Worm (Caenorhabditis elegans) whole organism, L3 larva: ENCODE results near the gene K06H7.8.

Experiments used
- ZK546.5 ChIP-seq: sonication (generic microtip); optimal IDR thresholded peaks from 2 replicates; lab custom pipeline; 2017; ENCODE audit warnings: missing biosample characterization, missing genetic modification characterization
- aly-2 ChIP-seq: fragments of 150-350 bp; optimal IDR thresholded peaks from 2 replicates; lab custom pipeline; 2014; ENCODE audit warnings: missing biosample characterization, missing genetic modification characterization
- ama-1 ChIP-seq: fragments of 150-350 bp; optimal IDR thresholded peaks from 2 replicates; lab custom pipeline; 2018
- ceh-16 ChIP-seq: sonication (generic microtip); optimal IDR thresholded peaks from 2 replicates; lab custom pipeline; 2017; ENCODE audit warnings: missing biosample characterization, missing genetic modification characterization
- ceh-28 ChIP-seq: fragments of 150-350 bp; optimal IDR thresholded peaks from 2 replicates; lab custom pipeline; 2014; ENCODE audit warnings: missing biosample characterization, missing genetic modification reagents, missing genetic modification characterization
- ceh-82 ChIP-seq: fragments of 150-350 bp; optimal IDR thresholded peaks from 2 replicates; lab custom pipeline; 2014; ENCODE audit warnings: missing biosample characterization, missing genetic modification characterization
- ceh-9 ChIP-seq: sonication (generic microtip); optimal IDR thresholded peaks from 2 replicates; lab custom pipeline; 2018; ENCODE audit warnings: missing biosample characterization, missing genetic modification characterization
- egl-27 ChIP-seq: sonication (generic microtip); optimal IDR thresholded peaks from 4 replicates; lab custom pipeline; 2017; ENCODE audit warnings: missing biosample characterization, missing genetic modification reagents, missing genetic modification characterization
- egl-5 ChIP-seq: fragments of 150-350 bp; optimal IDR thresholded peaks from 2 replicates; lab custom pipeline; 2017; ENCODE audit warnings: missing biosample characterization, missing genetic modification reagents, missing genetic modification characterization, inconsistent platforms
- elt-1 ChIP-seq: fragments of 150-350 bp; optimal IDR thresholded peaks from 2 replicates; lab custom pipeline; 2014; ENCODE audit warnings: missing biosample characterization, missing genetic modification characterization
- elt-2 ChIP-seq: sonication (generic microtip); optimal IDR thresholded peaks from 2 replicates; lab custom pipeline; 2016; ENCODE audit warnings: missing genetic modification reagents, mild to moderate bottlenecking, missing genetic modification characterization, missing compliant biosample characterization
- elt-3 ChIP-seq, 3 experiments: fragments of 150-350 bp in 1 of 3; sonication (generic microtip) in 2 of 3; optimal IDR thresholded peaks; 2 replicates in 2 of 3; 4 replicates in 1 of 3; lab custom pipeline; 2014 to 2017; ENCODE audit warnings: missing biosample characterization in 3 of 3, missing genetic modification characterization in 3 of 3
- eor-1 ChIP-seq, 2 experiments: fragments of 150-350 bp; optimal IDR thresholded peaks; 2 replicates each; lab custom pipeline; 2014 to 2018; ENCODE audit warnings: missing biosample characterization in 2 of 2, missing genetic modification characterization in 2 of 2
- fkh-10 ChIP-seq: sonication (generic microtip); optimal IDR thresholded peaks from 2 replicates; lab custom pipeline; 2017; ENCODE audit warnings: missing biosample characterization, missing genetic modification reagents, missing genetic modification characterization
- fkh-2 ChIP-seq: fragments of 150-350 bp; optimal IDR thresholded peaks from 2 replicates; lab custom pipeline; 2014; ENCODE audit warnings: missing biosample characterization, missing genetic modification reagents, missing genetic modification characterization
- fos-1 ChIP-seq: fragments of 150-350 bp; optimal IDR thresholded peaks from 2 replicates; lab custom pipeline; 2014; ENCODE audit warnings: missing biosample characterization, missing genetic modification characterization
- hmg-11 ChIP-seq: sonication (generic microtip); optimal IDR thresholded peaks from 2 replicates; lab custom pipeline; 2016; ENCODE audit warnings: missing genetic modification characterization, missing compliant biosample characterization
- jun-1 ChIP-seq: fragments of 150-350 bp; optimal IDR thresholded peaks from 2 replicates; lab custom pipeline; 2014; ENCODE audit warnings: missing biosample characterization, missing genetic modification reagents, missing genetic modification characterization
- lin-15B ChIP-seq: fragments of 150-350 bp; optimal IDR thresholded peaks from 2 replicates; lab custom pipeline; 2014; ENCODE audit warnings: missing biosample characterization, missing genetic modification characterization
- lin-39 ChIP-seq: fragments of 150-350 bp; optimal IDR thresholded peaks from 2 replicates; lab custom pipeline; 2018; ENCODE audit warnings: missing biosample characterization, missing genetic modification reagents, missing genetic modification characterization
- lsy-12 ChIP-seq: sonication (generic microtip); optimal IDR thresholded peaks from 2 replicates; lab custom pipeline; 2016; ENCODE audit warnings: mild to moderate bottlenecking, missing genetic modification characterization, missing compliant biosample characterization
- mdl-1 ChIP-seq: fragments of 150-350 bp; optimal IDR thresholded peaks from 2 replicates; lab custom pipeline; 2014; ENCODE audit warnings: missing biosample characterization, missing genetic modification characterization
- mml-1 ChIP-seq: fragments of 150-350 bp; sonication (generic microtip); optimal IDR thresholded peaks from 3 replicates; lab custom pipeline; 2014; ENCODE audit warnings: missing biosample characterization, missing genetic modification characterization
- nhr-12 ChIP-seq: fragments of 150-350 bp; optimal IDR thresholded peaks from 2 replicates; lab custom pipeline; 2014; ENCODE audit warnings: missing biosample characterization, missing genetic modification characterization
- nhr-237 ChIP-seq: fragments of 150-350 bp; optimal IDR thresholded peaks from 2 replicates; lab custom pipeline; 2014; ENCODE audit warnings: missing biosample characterization, missing genetic modification characterization
- nhr-25 ChIP-seq: sonication (generic microtip); optimal IDR thresholded peaks from 2 replicates; lab custom pipeline; 2017; ENCODE audit warnings: missing biosample characterization, missing genetic modification characterization
- nhr-28 ChIP-seq: fragments of 150-350 bp; optimal IDR thresholded peaks from 2 replicates; lab custom pipeline; 2014; ENCODE audit warnings: missing biosample characterization, missing genetic modification characterization
- nhr-43 ChIP-seq: sonication (generic microtip); optimal IDR thresholded peaks from 2 replicates; lab custom pipeline; 2016; ENCODE audit warnings: mild to moderate bottlenecking, missing genetic modification characterization, missing compliant biosample characterization; ENCODE audit not compliant: poor library complexity, severe bottlenecking
- nhr-67 ChIP-seq: fragments of 150-350 bp; optimal IDR thresholded peaks from 2 replicates; lab custom pipeline; 2014; ENCODE audit warnings: missing biosample characterization, missing genetic modification characterization
- nhr-76 ChIP-seq: fragments of 150-350 bp; sonication (generic microtip); optimal IDR thresholded peaks from 5 replicates; lab custom pipeline; 2014; ENCODE audit warnings: missing biosample characterization, missing genetic modification characterization
- nhr-77 ChIP-seq: fragments of 150-350 bp; optimal IDR thresholded peaks from 2 replicates; lab custom pipeline; 2014; ENCODE audit warnings: missing biosample characterization, missing genetic modification characterization
- pha-4 ChIP-seq: fragments of 150-350 bp; optimal IDR thresholded peaks from 2 replicates; lab custom pipeline; 2014; ENCODE audit warnings: missing biosample characterization, missing genetic modification reagents, missing genetic modification characterization
- skn-1 ChIP-seq: fragments of 150-350 bp; optimal IDR thresholded peaks from 2 replicates; lab custom pipeline; 2014; ENCODE audit warnings: missing biosample characterization, missing genetic modification characterization
- unc-39 ChIP-seq: sonication (generic microtip); optimal IDR thresholded peaks from 4 replicates; lab custom pipeline; 2017; ENCODE audit warnings: missing biosample characterization, missing genetic modification characterization
- unc-62 ChIP-seq: fragments of 150-350 bp; sonication (generic microtip); optimal IDR thresholded peaks from 4 replicates; lab custom pipeline; 2014; ENCODE audit warnings: missing biosample characterization, missing genetic modification reagents, missing genetic modification characterization
- zag-1 ChIP-seq: fragments of 150-350 bp; optimal IDR thresholded peaks from 2 replicates; lab custom pipeline; 2014; ENCODE audit warnings: missing biosample characterization, missing genetic modification characterization
- ztf-11 ChIP-seq: fragments of 150-350 bp; optimal IDR thresholded peaks from 2 replicates; lab custom pipeline; 2014; ENCODE audit warnings: missing biosample characterization, missing genetic modification characterization
- ztf-4 ChIP-seq: fragments of 150-350 bp; optimal IDR thresholded peaks from 2 replicates; lab custom pipeline; 2014; ENCODE audit warnings: missing biosample characterization, missing genetic modification characterization

Gene K06H7.8

ce11 chrIII:8077180-8077579 is 20.8 kb downstream of the K06H7.8 start:
- no peak for TF ChIP-seq nhr-76 (tag; lab: Kevin White, UChicago)
- no peak for TF ChIP-seq fkh-10
- no peak for TF ChIP-seq ZK546.5 (tag; lab: Kevin White, UChicago)
- no peak for TF ChIP-seq ceh-9 (tag; lab: Kevin White, UChicago)
- TF ChIP-seq hmg-11 (tag; lab: Kevin White, UChicago), result no peak
- TF ChIP-seq eor-1 (tag; optimal IDR thresholded peaks at IDR 0.05; lab: Kevin White, UChicago), result no peak
- no peak for TF ChIP-seq elt-2 (tag; lab: Kevin White, UChicago)
- TF ChIP-seq ceh-82, result no peak
- TF ChIP-seq nhr-28 (tag; lab: Kevin White, UChicago), result no peak
- no peak for TF ChIP-seq elt-1 (tag; lab: Kevin White, UChicago)
- no peak for TF ChIP-seq nhr-43
- no peak for TF ChIP-seq aly-2

- TF ChIP-seq skn-1 (no peak), elt-2 (tag; lab: Kevin White, UChicago) (no peak), ceh-16 (tag; lab: Kevin White, UChicago) (no peak), ama-1 (lab: Kevin White, UChicago) (no peak), nhr-67 (tag; lab: Kevin White, UChicago) (no peak), aly-2 (no peak), ceh-9 (tag; lab: Kevin White, UChicago) (no peak), nhr-12 (no peak), fkh-10 (no peak), mdl-1 (tag; lab: Kevin White, UChicago) (no peak), mml-1 (no peak), fos-1 (no peak), nhr-25 (tag; lab: Kevin White, UChicago) (no peak), jun-1 (tag; lab: Kevin White, UChicago) (no peak), nhr-76 (tag; lab: Kevin White, UChicago) (no peak), ceh-28 (tag; lab: Kevin White, UChicago) (no peak), lin-15B (tag; lab: Kevin White, UChicago) (no peak), ztf-4 (tag; lab: Kevin White, UChicago) (no peak)
These were observed 28.8 kb downstream of the K06H7.8 start for ce11 chrIII:8069206-8069605.

DNA sequence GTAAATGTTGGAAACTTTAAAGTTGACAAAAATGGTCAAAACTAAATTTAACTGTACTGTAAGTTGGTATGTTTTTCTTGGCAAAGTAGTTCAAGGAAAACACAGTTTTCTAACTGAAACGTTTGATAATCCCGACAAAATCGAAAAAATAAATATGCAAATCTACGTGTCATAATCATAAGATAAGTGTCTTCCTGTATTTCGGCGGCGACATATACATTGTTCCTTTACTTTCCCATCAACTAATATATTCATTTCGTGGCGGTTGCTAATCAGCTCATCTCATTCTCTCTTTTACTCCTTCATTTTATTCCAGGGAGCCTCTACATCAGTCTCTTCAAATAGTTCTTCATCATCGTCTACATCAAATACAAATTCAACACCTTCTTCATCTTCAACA is 30.2 kb downstream of the K06H7.8 start:
- TF ChIP-seq egl-27 (no peak), lin-39 (no peak), nhr-25 (tag; lab: Kevin White, UChicago) (no peak), nhr-67 (tag; lab: Kevin White, UChicago) (no peak), skn-1 (no peak), nhr-12 (no peak), lsy-12 (tag; lab: Kevin White, UChicago) (no peak), nhr-77 (no peak), ztf-11 (tag; lab: Kevin White, UChicago) (no peak), jun-1 (tag; lab: Kevin White, UChicago) (no peak), mdl-1 (tag; lab: Kevin White, UChicago) (no peak), fkh-10 (no peak), fkh-2 (tag; lab: Kevin White, UChicago) (no peak), elt-2 (tag; lab: Kevin White, UChicago) (no peak), ceh-28 (tag; lab: Kevin White, UChicago) (no peak), ztf-4 (tag; lab: Kevin White, UChicago) (no peak), elt-3 (tag; optimal IDR thresholded peaks at IDR 0.05; lab: Kevin White, UChicago) (no peak), nhr-76 (tag; lab: Kevin White, UChicago) (no peak)
- TF ChIP-seq, all 47 proteins: peak for 0

- TF ChIP-seq zag-1 (tag; lab: Kevin White, UChicago), result no peak
- no peak for TF ChIP-seq nhr-12
- TF ChIP-seq nhr-77, result no peak
- TF ChIP-seq pha-4 (tag; lab: Kevin White, UChicago), result no peak
- TF ChIP-seq nhr-25 (tag; lab: Kevin White, UChicago), result no peak
- TF ChIP-seq nhr-237 (tag; lab: Kevin White, UChicago), result no peak
- TF ChIP-seq ceh-9 (tag; lab: Kevin White, UChicago), result no peak
- TF ChIP-seq ztf-11 (tag; lab: Kevin White, UChicago), result no peak
- no peak for TF ChIP-seq mml-1
- TF ChIP-seq unc-39 (tag; lab: Kevin White, UChicago), result no peak
- TF ChIP-seq unc-62 (GFP tag; lab: Kevin White, UChicago), result no peak
- no peak for TF ChIP-seq mdl-1 (tag; lab: Kevin White, UChicago)
- no peak for TF ChIP-seq ztf-4 (tag; lab: Kevin White, UChicago)
- no peak for TF ChIP-seq nhr-28 (tag; lab: Kevin White, UChicago)
- TF ChIP-seq egl-5 (tag; lab: Kevin White, UChicago), result no peak
- TF ChIP-seq egl-27, result no peak
- no peak for TF ChIP-seq elt-1 (tag; lab: Kevin White, UChicago)
- no peak for TF ChIP-seq ceh-28 (tag; lab: Kevin White, UChicago)
- TF ChIP-seq fkh-2 (tag; lab: Kevin White, UChicago), result no peak
- no peak for TF ChIP-seq aly-2
These were observed 31.0 kb downstream of the K06H7.8 start, which contains the start of gene pros-1 for ce11 chrIII:8066989-8067388. Gene pros-1 (plus strand): TSS chrIII:8067289.
